Worm (Caenorhabditis elegans) whole organism, midembryonic: ENCODE results near the gene T05H4.11.

Source experiments
- ref-1 ChIP-seq: fragments of 200-800 bp; sonication (Bioruptor generic); conservative IDR thresholded peaks from 2 replicates; pipeline ENCODE4 v1.3.6; 2022; ENCODE audit warnings: missing genetic modification reagents, missing genetic modification characterization, missing compliant biosample characterization
- ztf-29 ChIP-seq: fragments of 200-800 bp; sonication (Bioruptor generic); IDR thresholded peaks from 2 replicates; pipeline ENCODE4 v1.3.6; 2022; ENCODE audit warnings: missing genetic modification reagents, missing genetic modification characterization, missing compliant biosample characterization

ce11 chrV:6408733-6409227, 17.3 kb downstream of the T05H4.11 start, which contains the start of gene bcf-1:
- no peak for TF ChIP-seq ztf-29 (GFP tag; lab: Robert Waterston, UW)
- no peak for TF ChIP-seq ref-1 (GFP tag; lab: Robert Waterston, UW)
